Worm (Caenorhabditis elegans) whole organism, L1 larva: ENCODE data around the gene prx-14.
A peak's percentile ranks its signal among the peaks of the same experiment; 100 is the strongest.

ENCODE experiments used
- alr-1 ChIP-seq: fragments of 200-800 bp; sonication (Bioruptor generic); optimal IDR thresholded peaks from 2 replicates; lab custom pipeline; 2018; ENCODE audit warnings: borderline replicate concordance, mild to moderate bottlenecking, missing genetic modification characterization, missing compliant biosample characterization
- dpl-1 ChIP-seq, 3 experiments: fragments of 150-350 bp in 2 of 3; sonication (generic microtip) in 1 of 3; optimal IDR thresholded peaks; 2 replicates each; lab custom pipeline; 2014 to 2017; ENCODE audit warnings: missing biosample characterization in 3 of 3, missing genetic modification characterization in 3 of 3, missing genetic modification reagents in 3 of 3
- nhr-12 ChIP-seq: sonication (generic microtip); optimal IDR thresholded peaks from 2 replicates; lab custom pipeline; 2017; ENCODE audit warnings: missing biosample characterization, missing genetic modification characterization
- nhr-28 ChIP-seq: fragments of 150-350 bp; optimal IDR thresholded peaks from 2 replicates; lab custom pipeline; 2014; ENCODE audit warnings: missing biosample characterization, missing genetic modification characterization
- pqm-1 ChIP-seq: sonication (generic microtip); optimal IDR thresholded peaks from 3 replicates; lab custom pipeline; 2017; ENCODE audit warnings: missing biosample characterization, missing genetic modification characterization
- skn-1 ChIP-seq: fragments of 150-350 bp; optimal IDR thresholded peaks from 2 replicates; lab custom pipeline; 2014; ENCODE audit warnings: missing biosample characterization, missing genetic modification characterization
- tlp-1 ChIP-seq: fragments of 150-350 bp; optimal IDR thresholded peaks from 2 replicates; lab custom pipeline; 2014; ENCODE audit warnings: missing biosample characterization, missing genetic modification characterization
- unc-30 ChIP-seq: sonication (generic microtip); optimal IDR thresholded peaks from 2 replicates; lab custom pipeline; 2017; ENCODE audit warnings: missing biosample characterization, missing genetic modification characterization

DNA sequence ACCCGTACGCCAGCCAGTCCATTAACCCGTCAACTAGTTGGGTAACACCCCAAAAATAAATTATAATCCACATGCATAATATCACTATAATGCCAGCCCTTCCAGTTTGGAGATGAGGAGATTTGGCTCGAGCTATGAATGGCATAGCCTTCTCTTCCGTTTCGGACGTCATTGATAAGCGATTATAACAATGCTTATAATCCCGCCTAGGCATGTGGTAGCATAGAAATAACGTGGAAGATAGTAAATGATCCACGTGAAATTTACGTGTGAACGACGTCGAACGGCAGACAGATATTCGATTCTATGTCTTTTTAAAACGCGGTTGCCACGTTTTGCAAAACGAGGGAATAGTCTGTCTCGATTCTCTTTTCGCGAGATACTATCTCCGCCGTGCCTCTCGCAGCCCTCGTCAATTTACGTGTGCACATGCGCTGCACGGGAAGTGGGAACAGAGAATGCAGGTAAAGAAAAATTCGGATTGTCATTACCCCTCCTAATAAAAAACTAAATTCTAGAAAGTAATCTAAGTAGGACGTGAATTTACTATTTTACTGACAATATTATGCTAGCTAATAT lies 34.1 kb upstream of the prx-14 start:
- TF ChIP-seq alr-1 (no peak), nhr-28 (tag; lab: Kevin White, UChicago) (no peak), tlp-1 (tag; lab: Kevin White, UChicago) (no peak), skn-1 (tag; lab: Kevin White, UChicago) (peak; percentile 15), nhr-12 (tag; lab: Kevin White, UChicago) (no peak), dpl-1 (GFP tag; optimal IDR thresholded peaks at IDR 0.05; lab: Kevin White, UChicago) (no peak), unc-30 (no peak), pqm-1 (tag; lab: Kevin White, UChicago) (no peak)
